Worm (Caenorhabditis elegans): ENCODE results near the gene Y12A6A.1.

- TF ChIP-seq lsy-2 (tag; optimal IDR thresholded peaks at IDR 0.05), result no peak
- TF ChIP-seq pax-3 (tag; optimal IDR thresholded peaks at IDR 0.05), result no peak
- TF ChIP-seq pqm-1 (tag; optimal IDR thresholded peaks at IDR 0.05), result no peak
- TF ChIP-seq hlh-17 (GFP tag; optimal IDR thresholded peaks at IDR 0.05; ENCODE audit: borderline replicate concordance), result no peak
- no peak for TF ChIP-seq alr-1 (tag; optimal IDR thresholded peaks at IDR 0.05; ENCODE audit: borderline replicate concordance)
- no peak for TF ChIP-seq jun-1 (tag; optimal IDR thresholded peaks at IDR 0.05)
- no peak for TF ChIP-seq pag-3 (tag; optimal IDR thresholded peaks at IDR 0.05; ENCODE audit: borderline replicate concordance, insufficient read depth)
These were observed 21.4 kb downstream of the Y12A6A.1 start, which contains the start of gene F54B11.7 for ce11 chrX:13600136-13600535.
